ENCODE assay signal across 4 worm cellular contexts in the genomic region with DNA sequence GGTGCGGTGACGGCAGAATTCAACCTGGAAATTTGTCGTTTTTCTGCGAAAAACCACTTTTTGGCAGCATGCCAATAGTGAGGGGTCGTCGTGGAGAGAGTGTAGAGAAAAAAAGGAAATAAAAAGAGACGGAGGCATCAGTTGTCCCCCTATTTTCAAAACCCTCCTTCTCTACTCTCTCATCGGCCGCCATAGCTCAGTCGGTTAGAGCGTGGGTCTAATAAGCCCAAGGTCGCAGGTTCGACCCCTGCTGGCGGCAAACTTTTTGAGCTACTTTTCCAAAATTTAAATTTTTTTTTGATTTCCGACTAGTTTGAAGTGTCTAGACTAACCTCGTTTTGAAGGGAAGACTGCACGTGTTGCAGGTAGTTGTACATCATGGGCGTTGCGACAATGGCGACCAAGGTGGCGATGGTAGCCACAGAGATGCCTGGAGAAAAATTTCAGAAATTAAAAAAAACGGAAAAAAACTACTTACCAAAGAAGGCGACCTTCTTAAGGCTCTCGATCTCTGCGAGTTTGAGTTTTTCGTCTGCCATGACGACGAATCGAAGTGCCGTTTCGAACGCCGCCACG.
TF ChIP-seq lines count a peak whose summit lies in the region.

A gene (minus strand): TSS at position 540 of the 576 bp plus-strand sequence.

TF ChIP-seq in whole organism, L2 larva, 48 proteins besides CTCF, POLR2A, EP300 and RAD21 (continued from another document):
- TF ChIP-seq sma-9 (GFP tag; optimal IDR thresholded peaks at IDR 0.05; lab: Kevin White, UChicago) (peak; percentile 85), sma-9 (tag; optimal IDR thresholded peaks at IDR 0.05; lab: Kevin White, UChicago) (no peak), lin-13 (GFP tag; optimal IDR thresholded peaks at IDR 0.05; lab: Kevin White, UChicago) (no peak), alr-1 (tag; optimal IDR thresholded peaks at IDR 0.05; lab: Kevin White, UChicago) (no peak), nhr-25 (tag; optimal IDR thresholded peaks at IDR 0.05; lab: Kevin White, UChicago) (no peak), ama-1 (optimal IDR thresholded peaks at IDR 0.05; lab: Kevin White, UChicago) (no peak), nhr-11 (tag; optimal IDR thresholded peaks at IDR 0.05; lab: Kevin White, UChicago) (peak; percentile 8), dmd-4 (tag; optimal IDR thresholded peaks at IDR 0.05; lab: Kevin White, UChicago) (no peak), R02D3.7 (tag; optimal IDR thresholded peaks at IDR 0.05; lab: Kevin White, UChicago) (no peak), nhr-23 (tag; optimal IDR thresholded peaks at IDR 0.05; lab: Kevin White, UChicago) (no peak), nhr-21 (tag; optimal IDR thresholded peaks at IDR 0.05; lab: Kevin White, UChicago) (peak; percentile 60), ZK546.5 (tag; optimal IDR thresholded peaks at IDR 0.05; lab: Kevin White, UChicago) (no peak), sma-3 (GFP tag; optimal IDR thresholded peaks at IDR 0.05; lab: Kevin White, UChicago) (peak; percentile 65), ceh-82 (tag; optimal IDR thresholded peaks at IDR 0.05; lab: Kevin White, UChicago) (no peak), mab-5 (tag; optimal IDR thresholded peaks at IDR 0.05; lab: Kevin White, UChicago) (no peak), fos-1 (tag; optimal IDR thresholded peaks at IDR 0.05; lab: Kevin White, UChicago) (peak; percentile 49), elt-3 (tag; optimal IDR thresholded peaks at IDR 0.05; lab: Kevin White, UChicago) (no peak), unc-62 (GFP tag; optimal IDR thresholded peaks at IDR 0.05; lab: Kevin White, UChicago) (no peak), F13H6.1 (tag; optimal IDR thresholded peaks at IDR 0.05; lab: Kevin White, UChicago) (peak; percentile 67), nhr-12 (tag; optimal IDR thresholded peaks at IDR 0.05; lab: Kevin White, UChicago) (no peak)

TF ChIP-seq in whole organism, L4 larva, 104 proteins besides CTCF, POLR2A, EP300 and RAD21 (continued from another document and continues in another):
- TF ChIP-seq snpc-4 (tag; optimal IDR thresholded peaks at IDR 0.05; lab: Kevin White, UChicago) (peak; percentile 71), ztf-7 (tag; optimal IDR thresholded peaks at IDR 0.05; lab: Kevin White, UChicago) (peak; percentile 71), aha-1 (tag; lab: Kevin White, UChicago) (peak; percentile 94), mes-2 (tag; optimal IDR thresholded peaks at IDR 0.05; lab: Kevin White, UChicago; ENCODE audit: poor library complexity, severe bottlenecking) (peak; percentile 83), F44E2.7 (GFP tag; IDR thresholded peaks at IDR 0.05; lab: Robert Waterston, UW) (peak; percentile 80; the same call in 1 of the 2 replicates), daf-8 (GFP tag; IDR thresholded peaks at IDR 0.05; lab: Robert Waterston, UW) (0 out of 2 replicates have a peak, but pooled peaks have one; percentile 71), mdt-29 (GFP tag; IDR thresholded peaks at IDR 0.05; lab: Robert Waterston, UW) (peak; percentile 79), ceh-62 (tag; optimal IDR thresholded peaks at IDR 0.05; lab: Kevin White, UChicago) (no peak), attf-4 (tag; optimal IDR thresholded peaks at IDR 0.05; lab: Kevin White, UChicago) (no peak), spr-3 (GFP tag; optimal IDR thresholded peaks at IDR 0.05; lab: Kevin White, UChicago) (peak; percentile 81), dmd-9 (GFP tag; IDR thresholded peaks at IDR 0.05; lab: Robert Waterston, UW) (peak; percentile 87), nhr-41 (GFP tag; IDR thresholded peaks at IDR 0.05; lab: Robert Waterston, UW) (peak; percentile 94), F26F4.8 (GFP tag; conservative IDR thresholded peaks at IDR 0.05; lab: Robert Waterston, UW) (peak; percentile 92), D1046.2 (GFP tag; IDR thresholded peaks at IDR 0.05; lab: Robert Waterston, UW) (peak; percentile 91), egl-43 (GFP tag; IDR thresholded peaks at IDR 0.05; lab: Robert Waterston, UW) (peak; percentile 98), snpc-1.2 (GFP tag; IDR thresholded peaks at IDR 0.05; lab: Robert Waterston, UW) (peak; percentile 88), zfp-2 (tag; optimal IDR thresholded peaks at IDR 0.05; lab: Kevin White, UChicago) (peak; percentile 48), T26A8.4 (GFP tag; IDR thresholded peaks at IDR 0.05; lab: Robert Waterston, UW) (peak; percentile 92), R02D3.7 (tag; optimal IDR thresholded peaks at IDR 0.05; lab: Kevin White, UChicago) (peak; percentile 21), mdl-1 (tag; optimal IDR thresholded peaks at IDR 0.05; lab: Kevin White, UChicago) (peak in 1 of 2 experiments; percentile 59), ZK337.2 (GFP tag; IDR thresholded peaks at IDR 0.05; lab: Robert Waterston, UW) (peak; percentile 93), nhr-10 (tag; optimal IDR thresholded peaks at IDR 0.05; lab: Kevin White, UChicago) (no peak), duxl-1 (tag; optimal IDR thresholded peaks at IDR 0.05; lab: Kevin White, UChicago; ENCODE audit: poor library complexity) (peak; percentile 82), nhr-28 (tag; optimal IDR thresholded peaks at IDR 0.05; lab: Kevin White, UChicago) (peak; percentile 48), unc-62 (GFP tag; optimal IDR thresholded peaks at IDR 0.05 in 1 of 2; lab: Kevin White, UChicago) (peak in 1 of 2 experiments; percentile 79), unc-62 (tag; optimal IDR thresholded peaks at IDR 0.05; lab: Kevin White, UChicago) (no peak), jun-1 (tag; optimal IDR thresholded peaks at IDR 0.05; lab: Kevin White, UChicago) (no peak), zfp-3 (GFP tag; conservative IDR thresholded peaks at IDR 0.05; lab: Robert Waterston, UW) (peak; percentile 73), spr-1 (tag; optimal IDR thresholded peaks at IDR 0.05; lab: Kevin White, UChicago) (peak; percentile 79), ceh-44 (GFP tag; IDR thresholded peaks at IDR 0.05; lab: Robert Waterston, UW) (peak; percentile 92), lir-3 (tag; optimal IDR thresholded peaks at IDR 0.05; lab: Kevin White, UChicago) (peak; percentile 62), nhr-42 (GFP tag; IDR thresholded peaks at IDR 0.05; lab: Robert Waterston, UW) (peak; percentile 78; the same call in 1 of the 2 replicates), php-3 (GFP tag; IDR thresholded peaks at IDR 0.05; lab: Robert Waterston, UW) (peak; percentile 84), lin-1 (GFP tag; IDR thresholded peaks at IDR 0.05; lab: Robert Waterston, UW) (peak; percentile 89), zip-2 (tag; optimal IDR thresholded peaks at IDR 0.05; lab: Kevin White, UChicago) (peak; percentile 60)

TF ChIP-seq in whole organism, late embryonic, 69 proteins besides CTCF, POLR2A, EP300 and RAD21 (continued from another document and continues in another):
- TF ChIP-seq nfya-1 (tag; optimal IDR thresholded peaks at IDR 0.05; lab: Kevin White, UChicago) (peak; percentile 84), ceh-9 (tag; optimal IDR thresholded peaks at IDR 0.05; lab: Kevin White, UChicago) (peak; percentile 93), fkh-10 (GFP tag; optimal IDR thresholded peaks at IDR 0.05; lab: Kevin White, UChicago) (peak; percentile 52), ceh-6 (GFP tag; optimal IDR thresholded peaks at IDR 0.05; lab: Kevin White, UChicago) (peak; percentile 91), hlh-6 (tag; optimal IDR thresholded peaks at IDR 0.05; lab: Kevin White, UChicago) (peak; percentile 95), pqm-1 (tag; optimal IDR thresholded peaks at IDR 0.05; lab: Kevin White, UChicago) (peak; percentile 86), zip-5 (tag; optimal IDR thresholded peaks at IDR 0.05; lab: Kevin White, UChicago) (peak; percentile 83), ceh-34 (tag; optimal IDR thresholded peaks at IDR 0.05; lab: Kevin White, UChicago) (peak; percentile 92), ets-4 (tag; optimal IDR thresholded peaks at IDR 0.05; lab: Kevin White, UChicago) (peak; percentile 78), elt-4 (tag; optimal IDR thresholded peaks at IDR 0.05; lab: Kevin White, UChicago) (no peak), ceh-31 (tag; optimal IDR thresholded peaks at IDR 0.05; lab: Kevin White, UChicago) (peak; percentile 86), fkh-6 (tag; optimal IDR thresholded peaks at IDR 0.05; lab: Kevin White, UChicago) (peak; percentile 95), ref-2 (tag; optimal IDR thresholded peaks at IDR 0.05; lab: Kevin White, UChicago) (peak; percentile 89), pax-1 (tag; optimal IDR thresholded peaks at IDR 0.05; lab: Kevin White, UChicago) (no peak), odd-2 (tag; optimal IDR thresholded peaks at IDR 0.05; lab: Kevin White, UChicago) (peak; percentile 79), ahr-1 (tag; optimal IDR thresholded peaks at IDR 0.05; lab: Kevin White, UChicago) (peak; percentile 86), ceh-24 (tag; optimal IDR thresholded peaks at IDR 0.05; lab: Kevin White, UChicago) (peak; percentile 90), pha-4 (tag; optimal IDR thresholded peaks at IDR 0.05; lab: Kevin White, UChicago) (no peak), unc-3 (GFP tag; conservative IDR thresholded peaks at IDR 0.05; lab: Robert Waterston, UW) (peak; percentile 94), unc-3 (tag; optimal IDR thresholded peaks at IDR 0.05; lab: Kevin White, UChicago) (peak; percentile 94), pros-1 (tag; optimal IDR thresholded peaks at IDR 0.05; lab: Kevin White, UChicago) (no peak), fax-1 (tag; optimal IDR thresholded peaks at IDR 0.05; lab: Kevin White, UChicago) (peak; percentile 88), che-1 (tag; optimal IDR thresholded peaks at IDR 0.05; lab: Kevin White, UChicago) (peak; percentile 93), unc-86 (tag; optimal IDR thresholded peaks at IDR 0.05; lab: Kevin White, UChicago) (peak; percentile 84), sdc-2 (tag; optimal IDR thresholded peaks at IDR 0.05; lab: Kevin White, UChicago) (peak; percentile 89), hlh-8 (tag; optimal IDR thresholded peaks at IDR 0.05; lab: Kevin White, UChicago) (peak; percentile 90), lim-6 (tag; optimal IDR thresholded peaks at IDR 0.05; lab: Kevin White, UChicago) (peak; percentile 84), eyg-1 (tag; optimal IDR thresholded peaks at IDR 0.05; lab: Kevin White, UChicago) (peak; percentile 68), dve-1 (tag; optimal IDR thresholded peaks at IDR 0.05; lab: Kevin White, UChicago) (peak; percentile 81), ceh-30 (tag; optimal IDR thresholded peaks at IDR 0.05; lab: Kevin White, UChicago) (peak; percentile 3), hlh-30 (tag; optimal IDR thresholded peaks at IDR 0.05; lab: Kevin White, UChicago; ENCODE audit: insufficient read depth) (peak; percentile 46), lin-11 (tag; optimal IDR thresholded peaks at IDR 0.05; lab: Kevin White, UChicago) (peak; percentile 87), sox-2 (GFP tag; IDR thresholded peaks at IDR 0.05; lab: Robert Waterston, UW) (peak; percentile 92), K09A11.1 (tag; optimal IDR thresholded peaks at IDR 0.05; lab: Kevin White, UChicago; ENCODE audit: insufficient read depth) (peak; percentile 88), pat-9 (tag; optimal IDR thresholded peaks at IDR 0.05; lab: Kevin White, UChicago) (peak; percentile 94), elt-2 (tag; optimal IDR thresholded peaks at IDR 0.05; lab: Kevin White, UChicago) (peak; percentile 96), ceh-19 (GFP tag; optimal IDR thresholded peaks at IDR 0.05; lab: Kevin White, UChicago) (peak; percentile 94), gmeb-2 (tag; optimal IDR thresholded peaks at IDR 0.05; lab: Kevin White, UChicago) (peak; percentile 98)

TF ChIP-seq in whole organism, mixed stage, embryonic, 35 proteins besides CTCF, POLR2A, EP300 and RAD21 (continued from another document):
- TF ChIP-seq hlh-1 (tag; optimal IDR thresholded peaks at IDR 0.05; lab: Kevin White, UChicago) = no peak
- peak; percentile 23 for TF ChIP-seq unc-62 (GFP tag; optimal IDR thresholded peaks at IDR 0.05; lab: Kevin White, UChicago)
- TF ChIP-seq lin-32 (GFP tag; optimal IDR thresholded peaks at IDR 0.05; lab: Kevin White, UChicago) = peak; percentile 91
- peak; percentile 15 for TF ChIP-seq lin-13 (tag; optimal IDR thresholded peaks at IDR 0.05; lab: Kevin White, UChicago)
- peak; percentile 94 for TF ChIP-seq bed-3 (GFP tag; optimal IDR thresholded peaks at IDR 0.05; lab: Kevin White, UChicago)
- peak; percentile 40 for TF ChIP-seq ztf-11 (tag; optimal IDR thresholded peaks at IDR 0.05; lab: Kevin White, UChicago)
- peak; percentile 1 for TF ChIP-seq ceh-39 (tag; optimal IDR thresholded peaks at IDR 0.05; lab: Kevin White, UChicago)
- TF ChIP-seq ces-1 (GFP tag; optimal IDR thresholded peaks at IDR 0.05; lab: Kevin White, UChicago) = peak; percentile 47
- TF ChIP-seq unc-39 (tag; optimal IDR thresholded peaks at IDR 0.05; lab: Kevin White, UChicago) = peak; percentile 50
TF ChIP-seq in whole organism, mixed stage, embryonic: peak in this region for 29.
